Fruit fly (Drosophila melanogaster): Measurements from ENCODE around the gene CG5746.

Gene CG5746

DNA sequence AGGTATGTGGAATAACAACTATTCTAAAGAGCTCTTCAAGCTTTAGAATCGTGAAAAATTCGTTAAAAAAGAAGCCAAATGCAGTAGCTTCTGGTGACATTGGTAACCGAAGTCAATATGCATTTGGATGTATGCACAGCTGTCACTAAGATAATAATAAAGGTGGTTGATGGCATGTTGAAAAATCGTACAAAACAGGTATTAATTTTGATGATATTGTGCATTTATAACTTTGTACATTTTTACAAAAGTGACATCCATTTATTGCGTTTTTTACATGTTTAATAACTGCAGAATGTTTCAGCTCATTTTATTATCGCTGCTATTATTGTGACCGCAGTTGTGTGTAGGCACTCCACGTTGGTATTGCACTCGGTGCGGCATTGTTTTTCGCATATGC, 47.1 kb downstream of the CG5746 start (continued):
- TF ChIP-seq vri (GFP tag; optimal IDR thresholded peaks at IDR 0.05) (no peak), CG1621 (tag; optimal IDR thresholded peaks at IDR 0.05) (no peak), dac (GFP tag; optimal IDR thresholded peaks at IDR 0.05) (no peak), net (GFP tag; optimal IDR thresholded peaks at IDR 0.05) (peak; percentile 55), svp (GFP tag) (no peak), CG34406 (GFP tag; optimal IDR thresholded peaks at IDR 0.05) (no peak), esn (GFP tag; optimal IDR thresholded peaks at IDR 0.05) (peak; percentile 59), dsx (GFP tag; optimal IDR thresholded peaks at IDR 0.05; ENCODE audit: poor library complexity, severe bottlenecking) (no peak), CG6276 (GFP tag; optimal IDR thresholded peaks at IDR 0.05) (peak; percentile 18), cyc (GFP tag; optimal IDR thresholded peaks at IDR 0.05) (peak; percentile 41), CG16779 (tag; optimal IDR thresholded peaks at IDR 0.05) (no peak), Ets21C (GFP tag; optimal IDR thresholded peaks at IDR 0.05) (no peak), lz (GFP tag; optimal IDR thresholded peaks at IDR 0.05) (peak; percentile 46), Hr38 (GFP tag; optimal IDR thresholded peaks at IDR 0.05) (no peak), fkh (GFP tag; optimal IDR thresholded peaks at IDR 0.05) (no peak), Sox15 (GFP tag; optimal IDR thresholded peaks at IDR 0.05) (peak; percentile 23), Blimp-1 (GFP tag; optimal IDR thresholded peaks at IDR 0.05) (no peak), Hr39 (GFP tag; optimal IDR thresholded peaks at IDR 0.05) (no peak), CG11762 (GFP tag; optimal IDR thresholded peaks at IDR 0.05; ENCODE audit: insufficient read depth) (no peak), Smox (GFP tag; optimal IDR thresholded peaks at IDR 0.05) (no peak), CG9139 (GFP tag; optimal IDR thresholded peaks at IDR 0.05) (no peak), Gug (GFP tag; IDR thresholded peaks at IDR 0.05) (no peak), achi (GFP tag; optimal IDR thresholded peaks at IDR 0.05) (peak; percentile 29), Sox14 (GFP tag; optimal IDR thresholded peaks at IDR 0.05) (no peak), fd85E (GFP tag; optimal IDR thresholded peaks at IDR 0.05) (no peak), Eip78C (GFP tag) (peak; percentile 84), eg (GFP tag; IDR thresholded peaks at IDR 0.05) (peak; percentile 53), Ets96B (tag; optimal IDR thresholded peaks at IDR 0.05) (peak; percentile 16), CG32006 (GFP tag; optimal IDR thresholded peaks at IDR 0.05) (peak; percentile 60), CG6808 (GFP tag; optimal IDR thresholded peaks at IDR 0.05) (no peak), CG10669 (GFP tag; optimal IDR thresholded peaks at IDR 0.05) (no peak)

DNA sequence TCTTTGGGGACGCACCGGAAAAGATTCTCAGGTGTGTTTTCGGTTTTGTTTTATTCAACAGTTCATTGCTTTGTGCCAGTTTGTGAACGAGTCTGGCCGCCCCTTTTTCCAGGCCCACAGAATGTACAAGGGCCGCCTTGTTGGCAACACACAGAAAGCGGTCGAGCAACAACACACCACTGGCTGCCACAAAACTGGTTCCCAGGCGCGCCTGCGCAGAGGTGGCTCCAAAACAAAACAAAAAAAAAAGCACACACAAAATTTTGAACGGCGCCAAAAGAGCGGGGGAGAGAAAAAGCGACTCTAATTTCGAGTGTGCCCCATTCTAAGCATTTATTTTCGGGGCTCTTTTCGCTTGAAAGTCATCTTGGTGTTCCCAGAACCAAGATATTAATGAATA, 49.4 kb downstream of the CG5746 start:
- TF ChIP-seq OdsH (GFP tag; optimal IDR thresholded peaks at IDR 0.05) (no peak), CG3919 (GFP tag; optimal IDR thresholded peaks at IDR 0.05) (no peak), Eip78C (GFP tag) (no peak), esn (GFP tag; optimal IDR thresholded peaks at IDR 0.05) (no peak), dsx (GFP tag; optimal IDR thresholded peaks at IDR 0.05; ENCODE audit: poor library complexity, severe bottlenecking) (no peak), Sox14 (GFP tag; optimal IDR thresholded peaks at IDR 0.05) (no peak), lz (GFP tag; optimal IDR thresholded peaks at IDR 0.05) (no peak), Eip75B (GFP tag; optimal IDR thresholded peaks at IDR 0.05) (no peak), Lpt (GFP tag; optimal IDR thresholded peaks at IDR 0.05) (no peak), Smox (GFP tag; optimal IDR thresholded peaks at IDR 0.05) (no peak), CG1621 (tag; optimal IDR thresholded peaks at IDR 0.05) (no peak), spab (GFP tag; optimal IDR thresholded peaks at IDR 0.05) (no peak), CG10631 (GFP tag; optimal IDR thresholded peaks at IDR 0.05) (no peak), CG11762 (GFP tag; optimal IDR thresholded peaks at IDR 0.05; ENCODE audit: insufficient read depth) (no peak)

DNA sequence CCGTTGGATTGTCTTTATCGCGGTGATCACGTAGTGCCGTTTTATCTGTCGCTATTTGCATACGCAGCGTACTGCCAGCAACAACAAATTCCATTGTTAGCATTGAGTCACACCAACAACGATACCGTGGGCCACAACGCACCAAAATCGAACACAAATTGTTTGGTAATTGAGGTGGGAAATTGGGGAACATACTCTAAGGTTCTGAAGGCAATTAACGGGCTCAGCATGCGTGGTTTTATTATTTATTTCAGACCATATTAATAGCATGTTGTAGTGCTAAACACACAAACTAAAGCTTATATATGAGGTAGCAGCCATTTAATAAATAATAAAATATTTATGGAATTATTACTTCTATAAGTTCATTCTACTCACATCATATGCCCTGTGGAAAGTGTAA, 50.1 kb downstream of the CG5746 start:
- TF ChIP-seq CG9139 (GFP tag; optimal IDR thresholded peaks at IDR 0.05) (no peak), CG7368 (GFP tag; optimal IDR thresholded peaks at IDR 0.05) (no peak), Lpt (GFP tag; optimal IDR thresholded peaks at IDR 0.05) (no peak), Blimp-1 (GFP tag; optimal IDR thresholded peaks at IDR 0.05) (no peak), CG6276 (GFP tag; optimal IDR thresholded peaks at IDR 0.05) (no peak), Ets21C (GFP tag; optimal IDR thresholded peaks at IDR 0.05) (no peak), CG34406 (GFP tag; optimal IDR thresholded peaks at IDR 0.05) (peak; percentile 30), CG8632 (GFP tag; optimal IDR thresholded peaks at IDR 0.05) (peak; percentile 11), fkh (GFP tag; optimal IDR thresholded peaks at IDR 0.05) (peak; percentile 84), CG31627 (GFP tag; optimal IDR thresholded peaks at IDR 0.05) (peak; percentile 40), CG8119 (GFP tag; IDR thresholded peaks at IDR 0.05) (no peak), Smox (GFP tag; optimal IDR thresholded peaks at IDR 0.05) (peak; percentile 53), eg (GFP tag; IDR thresholded peaks at IDR 0.05) (no peak), CG10631 (GFP tag; optimal IDR thresholded peaks at IDR 0.05) (peak; percentile 18), pdm3 (GFP tag; optimal IDR thresholded peaks at IDR 0.05) (peak; percentile 32), Eip75B (GFP tag; optimal IDR thresholded peaks at IDR 0.05) (no peak), acj6 (GFP tag; optimal IDR thresholded peaks at IDR 0.05) (peak; percentile 51), CG6792 (GFP tag; optimal IDR thresholded peaks at IDR 0.05) (no peak), OdsH (GFP tag; optimal IDR thresholded peaks at IDR 0.05) (peak; percentile 39), cyc (GFP tag; optimal IDR thresholded peaks at IDR 0.05) (peak; percentile 43), esn (GFP tag; optimal IDR thresholded peaks at IDR 0.05) (peak; percentile 66), CG1621 (tag; optimal IDR thresholded peaks at IDR 0.05) (no peak), Sox102F (GFP tag; optimal IDR thresholded peaks at IDR 0.05) (peak; percentile 75), dac (GFP tag; optimal IDR thresholded peaks at IDR 0.05) (no peak), CG10669 (GFP tag; optimal IDR thresholded peaks at IDR 0.05) (peak; percentile 40), Hr38 (GFP tag; optimal IDR thresholded peaks at IDR 0.05) (no peak), CG8319 (GFP tag; optimal IDR thresholded peaks at IDR 0.05) (no peak)

All from whole organism, prepupa.